Worm (Caenorhabditis elegans) whole organism, early embryonic: ENCODE measurements around the gene nhr-76.

ENCODE experiments used
- B0310.2 ChIP-seq: sonication (generic microtip); optimal IDR thresholded peaks from 2 replicates; lab custom pipeline; 2016; ENCODE audit warnings: mild to moderate bottlenecking, missing genetic modification characterization, missing compliant biosample characterization
- F13C5.2 ChIP-seq: sonication (generic microtip); optimal IDR thresholded peaks from 2 replicates; lab custom pipeline; 2017; ENCODE audit warnings: mild to moderate bottlenecking, missing genetic modification characterization, inconsistent platforms, missing compliant biosample characterization
- aly-1 ChIP-seq: sonication (generic microtip); optimal IDR thresholded peaks from 2 replicates; lab custom pipeline; 2016; ENCODE audit warnings: missing genetic modification characterization, missing compliant biosample characterization
- ama-1 ChIP-seq: fragments of 150-350 bp; optimal IDR thresholded peaks from 2 replicates; lab custom pipeline; 2014
- ceh-13 ChIP-seq: fragments of 200-800 bp; sonication (Bioruptor generic); optimal IDR thresholded peaks from 2 replicates; lab custom pipeline; 2018; ENCODE audit warnings: mild to moderate bottlenecking, missing genetic modification characterization, missing compliant biosample characterization
- ceh-36 ChIP-seq: sonication (generic microtip); optimal IDR thresholded peaks from 2 replicates; lab custom pipeline; 2016; ENCODE audit warnings: missing genetic modification characterization, inconsistent platforms, missing compliant biosample characterization
- ets-7 ChIP-seq: sonication (generic microtip); optimal IDR thresholded peaks from 2 replicates; lab custom pipeline; 2016; ENCODE audit warnings: missing genotype, missing genetic modification characterization, missing compliant biosample characterization
- flt-1 ChIP-seq: fragments of 200-800 bp; sonication (Bioruptor generic); IDR thresholded peaks from 2 replicates; pipeline ENCODE4 v1.3.6; 2022; ENCODE audit warnings: missing genetic modification characterization, missing compliant biosample characterization
- hmbx-1 ChIP-seq: sonication (generic microtip); optimal IDR thresholded peaks from 2 replicates; lab custom pipeline; 2016; ENCODE audit warnings: mild to moderate bottlenecking, missing genetic modification characterization, missing compliant biosample characterization
- hmg-4 ChIP-seq: fragments of 200-800 bp; sonication (Bioruptor generic); optimal IDR thresholded peaks from 2 replicates; lab custom pipeline; 2018; ENCODE audit warnings: mild to moderate bottlenecking, missing genetic modification characterization, missing compliant biosample characterization
- hnd-1 ChIP-seq: sonication (generic microtip); optimal IDR thresholded peaks from 2 replicates; lab custom pipeline; 2016; ENCODE audit warnings: missing genetic modification characterization, missing compliant biosample characterization
- pes-1 ChIP-seq: fragments of 200-800 bp; sonication (Bioruptor generic); IDR thresholded peaks from 2 replicates; pipeline ENCODE4 v1.3.6; 2022; ENCODE audit warnings: missing genetic modification reagents, missing genetic modification characterization, missing compliant biosample characterization
- scrt-1 ChIP-seq: fragments of 200-800 bp; sonication (Bioruptor generic); IDR thresholded peaks from 2 replicates; pipeline ENCODE4 v1.3.6; 2022; ENCODE audit warnings: missing genetic modification characterization, missing compliant biosample characterization
- sea-1 ChIP-seq: fragments of 200-800 bp; sonication (Bioruptor generic); conservative IDR thresholded peaks from 2 replicates; pipeline ENCODE4 v1.3.6; 2022; ENCODE audit warnings: missing genetic modification characterization, missing compliant biosample characterization
- tbx-11 ChIP-seq: fragments of 200-800 bp; sonication (Bioruptor generic); IDR thresholded peaks from 2 replicates; pipeline ENCODE4 v1.3.6; 2022; ENCODE audit warnings: missing genetic modification characterization, missing compliant biosample characterization
- tbx-37 ChIP-seq: fragments of 200-800 bp; sonication (Bioruptor generic); conservative IDR thresholded peaks from 2 replicates; pipeline ENCODE4 v1.3.6; 2022; ENCODE audit warnings: missing genetic modification reagents, missing genetic modification characterization, missing compliant biosample characterization
- tra-4 ChIP-seq: sonication (generic microtip); optimal IDR thresholded peaks from 2 replicates; lab custom pipeline; 2017; ENCODE audit warnings: missing genetic modification characterization, missing compliant biosample characterization

Gene nhr-76

ce11 chrIV:606055-606454 is 21.3 kb upstream of the nhr-76 start, which contains the start of gene inx-18:
Gene inx-18 (plus strand): TSS chrIV:606355.
- TF ChIP-seq B0310.2 = no peak
- no peak for TF ChIP-seq scrt-1 (GFP tag; lab: Robert Waterston, UW)
- no peak for TF ChIP-seq sea-1
- no peak for TF ChIP-seq ceh-13 (GFP tag; lab: Kevin White, UChicago)
- TF ChIP-seq tbx-11 = no peak
- no peak for TF ChIP-seq ama-1 (lab: Kevin White, UChicago)
- TF ChIP-seq pes-1 (GFP tag; lab: Robert Waterston, UW) = no peak
- TF ChIP-seq ets-7 (tag; lab: Kevin White, UChicago) = no peak
- no peak for TF ChIP-seq flt-1 (GFP tag; lab: Robert Waterston, UW)
- no peak for TF ChIP-seq hnd-1 (tag; lab: Kevin White, UChicago)
- no peak for TF ChIP-seq F13C5.2 (tag; lab: Kevin White, UChicago)
- TF ChIP-seq hmg-4 (GFP tag; lab: Kevin White, UChicago) = no peak
- no peak for TF ChIP-seq hmbx-1 (tag; lab: Kevin White, UChicago)
- no peak for TF ChIP-seq ceh-36

DNA sequence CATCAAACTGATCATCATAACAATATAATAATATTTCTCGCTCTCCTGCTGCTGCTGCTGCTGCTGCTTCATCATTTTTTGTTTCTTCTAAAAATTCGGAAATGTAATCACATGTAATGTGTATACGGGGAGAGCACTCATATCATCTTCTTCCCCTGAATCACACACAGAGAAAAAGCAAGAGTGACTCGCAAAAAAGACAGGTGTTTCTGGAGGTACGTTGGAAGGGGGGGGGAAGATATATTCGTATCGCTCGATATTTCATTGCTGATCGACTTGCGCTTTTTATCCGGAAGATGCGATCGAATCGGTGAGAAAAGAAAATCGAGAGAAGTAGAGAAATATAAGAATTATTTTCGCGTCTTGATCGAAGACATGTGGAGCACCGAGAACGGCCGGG is 19.7 kb upstream of the nhr-76 start:
- no peak for TF ChIP-seq tbx-11
- no peak for TF ChIP-seq F13C5.2 (tag; lab: Kevin White, UChicago)
- no peak for TF ChIP-seq scrt-1 (GFP tag; lab: Robert Waterston, UW)
- TF ChIP-seq ama-1 (lab: Kevin White, UChicago) = no peak
- TF ChIP-seq sea-1 = no peak
- no peak for TF ChIP-seq pes-1 (GFP tag; lab: Robert Waterston, UW)
- TF ChIP-seq hmbx-1 (tag; lab: Kevin White, UChicago) = no peak
- TF ChIP-seq tbx-37 (GFP tag; lab: Robert Waterston, UW) = no peak
- TF ChIP-seq aly-1 (tag; lab: Kevin White, UChicago) = no peak

DNA sequence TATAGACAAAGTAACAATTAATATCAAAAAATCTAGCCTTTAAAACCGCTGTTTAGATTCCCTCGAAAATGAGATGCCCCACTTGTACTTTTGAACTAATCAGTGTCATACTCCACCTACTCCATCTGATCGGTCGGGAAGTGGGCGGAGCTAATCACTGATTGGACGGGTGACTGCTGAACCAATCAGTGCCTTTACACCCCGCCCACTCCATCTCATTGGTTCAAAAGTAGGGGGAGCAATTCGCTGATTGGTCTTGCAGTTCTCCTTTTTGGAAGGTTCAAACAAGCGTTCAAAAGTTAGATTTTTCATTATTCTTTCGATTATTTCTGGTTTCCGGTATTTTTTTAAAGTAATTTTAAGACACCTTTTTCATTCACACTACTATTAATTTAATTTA is 14.2 kb upstream of the nhr-76 start:
- no peak for TF ChIP-seq hmg-4 (GFP tag; lab: Kevin White, UChicago)
- TF ChIP-seq F13C5.2 (tag; lab: Kevin White, UChicago) = no peak

DNA sequence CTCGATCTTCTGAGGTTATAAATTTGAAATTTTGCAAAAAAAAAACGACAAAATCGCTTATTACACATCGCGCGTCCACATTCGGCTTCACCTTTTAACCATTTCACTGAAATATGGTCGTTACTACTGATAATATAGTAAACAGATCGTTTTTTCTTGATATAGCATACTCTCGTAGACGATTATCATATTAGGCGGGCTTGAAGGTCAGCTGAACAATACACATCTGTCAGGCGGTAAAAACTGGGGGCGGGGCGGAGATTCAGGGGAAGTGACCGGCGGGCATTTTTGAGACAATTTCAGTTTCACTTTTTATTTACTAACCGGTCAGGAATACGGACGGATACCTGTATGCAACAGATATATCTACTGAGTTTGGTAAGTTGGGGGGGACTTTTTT is 12.1 kb upstream of the nhr-76 start, which contains the start of gene C18H7.1:
C18H7.1 (plus strand) TSS at position 301 of the 400 bp plus-strand sequence.
- TF ChIP-seq flt-1 (GFP tag; lab: Robert Waterston, UW) (no peak), hnd-1 (tag; lab: Kevin White, UChicago) (no peak), sea-1 (no peak), hmg-4 (GFP tag; lab: Kevin White, UChicago) (no peak), tbx-11 (no peak), aly-1 (tag; lab: Kevin White, UChicago) (no peak), scrt-1 (GFP tag; lab: Robert Waterston, UW) (no peak), ceh-36 (no peak), F13C5.2 (tag; lab: Kevin White, UChicago) (no peak), pes-1 (GFP tag; lab: Robert Waterston, UW) (no peak), ceh-13 (GFP tag; lab: Kevin White, UChicago) (no peak), tra-4 (tag; lab: Kevin White, UChicago) (no peak), ets-7 (tag; lab: Kevin White, UChicago) (no peak), ama-1 (lab: Kevin White, UChicago) (no peak), hmbx-1 (tag; lab: Kevin White, UChicago) (no peak), B0310.2 (no peak), tbx-37 (GFP tag; lab: Robert Waterston, UW) (no peak)

DNA sequence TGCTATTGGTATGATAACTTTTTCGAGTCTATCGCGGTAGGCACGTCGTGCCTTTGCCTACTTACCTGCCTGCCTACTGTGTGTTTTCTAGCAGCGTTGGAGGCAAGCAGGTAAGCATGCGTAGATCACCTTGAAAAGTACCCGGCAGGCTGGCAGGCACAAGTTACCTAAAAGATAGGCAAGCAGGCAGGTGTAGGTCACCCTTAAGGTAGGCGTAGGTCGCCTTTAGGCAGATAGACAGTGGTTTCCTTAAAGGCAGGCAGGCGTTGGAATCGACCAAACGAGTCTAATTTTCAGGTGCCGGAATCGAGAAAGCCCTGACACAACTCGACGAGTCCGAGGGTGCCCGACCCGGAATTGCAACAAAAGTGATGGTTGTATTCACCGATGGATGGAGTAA is 7.6 kb upstream of the nhr-76 start:
- TF ChIP-seq B0310.2 (no peak), pes-1 (GFP tag; lab: Robert Waterston, UW) (no peak), flt-1 (GFP tag; lab: Robert Waterston, UW) (no peak), tra-4 (tag; lab: Kevin White, UChicago) (no peak), ceh-36 (no peak), sea-1 (no peak), hnd-1 (tag; lab: Kevin White, UChicago) (no peak)

ce11 chrIV:620324-620723 is 7.0 kb upstream of the nhr-76 start:
- TF ChIP-seq pes-1 (GFP tag; lab: Robert Waterston, UW) (peak; percentile 89), hmg-4 (GFP tag; lab: Kevin White, UChicago) (peak; percentile 61), ceh-36 (peak; percentile 46), ets-7 (tag; lab: Kevin White, UChicago) (peak; percentile 47), aly-1 (tag; lab: Kevin White, UChicago) (peak; percentile 76), tbx-11 (peak; percentile 83), tra-4 (tag; lab: Kevin White, UChicago) (peak; percentile 61), ceh-13 (GFP tag; lab: Kevin White, UChicago) (peak; percentile 63), hnd-1 (tag; lab: Kevin White, UChicago) (peak; percentile 62), tbx-37 (GFP tag; lab: Robert Waterston, UW) (peak; percentile 67), B0310.2 (peak; percentile 27), sea-1 (peak; percentile 86), ama-1 (lab: Kevin White, UChicago) (no peak), scrt-1 (GFP tag; lab: Robert Waterston, UW) (peak; percentile 85), F13C5.2 (tag; lab: Kevin White, UChicago) (peak; percentile 81), hmbx-1 (tag; lab: Kevin White, UChicago) (peak; percentile 29), flt-1 (GFP tag; lab: Robert Waterston, UW) (peak; percentile 86)

DNA sequence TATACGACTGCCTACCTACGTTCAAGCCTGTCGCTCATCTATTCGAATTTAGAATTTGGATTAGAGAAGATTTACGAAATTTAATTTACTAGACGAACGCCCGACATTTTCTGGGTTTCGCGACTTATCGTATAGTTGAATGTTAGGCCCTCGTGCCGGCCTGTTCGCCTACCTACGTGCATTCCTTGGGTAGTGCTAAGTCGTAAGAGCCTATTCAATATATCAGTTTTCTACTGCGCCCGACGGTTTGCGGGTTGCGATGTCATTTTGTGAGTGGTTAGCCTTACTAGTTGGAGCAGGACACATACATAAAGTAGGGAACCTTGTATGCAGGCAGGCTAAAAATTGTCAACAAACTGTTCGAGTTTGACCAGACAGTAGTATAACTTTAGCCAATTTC is 4.3 kb upstream of the nhr-76 start:
- TF ChIP-seq pes-1 (GFP tag; lab: Robert Waterston, UW) (no peak), ceh-13 (GFP tag; lab: Kevin White, UChicago) (no peak), hmg-4 (GFP tag; lab: Kevin White, UChicago) (no peak)

DNA sequence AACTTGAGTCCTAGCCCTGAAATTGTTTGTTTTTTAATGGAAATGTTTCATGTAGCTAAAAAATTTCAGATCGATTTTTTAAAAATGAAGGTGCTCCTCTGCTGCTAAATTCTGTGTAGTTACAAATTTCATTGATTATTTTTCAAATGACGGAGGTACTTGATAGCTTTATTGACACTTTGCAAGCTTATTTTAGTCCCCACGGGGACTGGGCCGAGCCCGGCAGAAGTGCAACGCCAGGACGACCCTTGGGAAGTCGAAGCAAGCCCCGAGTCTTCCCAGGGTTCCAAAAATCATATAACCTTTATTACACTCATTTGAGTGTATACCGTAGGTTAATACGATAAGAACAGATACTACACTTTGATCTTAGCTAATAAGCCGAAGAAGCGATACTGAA is 3.5 kb upstream of the nhr-76 start:
- no peak for TF ChIP-seq tbx-11
- no peak for TF ChIP-seq hmg-4 (GFP tag; lab: Kevin White, UChicago)
- TF ChIP-seq tra-4 (tag; lab: Kevin White, UChicago) = no peak
- TF ChIP-seq sea-1 = no peak
- TF ChIP-seq tbx-37 (GFP tag; lab: Robert Waterston, UW) = no peak
- no peak for TF ChIP-seq hnd-1 (tag; lab: Kevin White, UChicago)
- TF ChIP-seq B0310.2 = no peak
- no peak for TF ChIP-seq F13C5.2 (tag; lab: Kevin White, UChicago)
- TF ChIP-seq scrt-1 (GFP tag; lab: Robert Waterston, UW) = no peak
- TF ChIP-seq ets-7 (tag; lab: Kevin White, UChicago) = no peak
- TF ChIP-seq aly-1 (tag; lab: Kevin White, UChicago) = no peak
- TF ChIP-seq pes-1 (GFP tag; lab: Robert Waterston, UW) = no peak
- no peak for TF ChIP-seq ceh-36
- TF ChIP-seq flt-1 (GFP tag; lab: Robert Waterston, UW) = no peak
